Worm (Caenorhabditis elegans) whole organism, late embryonic: ENCODE results near the gene bli-6.

Experiments
- C08G9.2 ChIP-seq: sonication (generic microtip); optimal IDR thresholded peaks from 2 replicates; lab custom pipeline; 2016; ENCODE audit warnings: mild to moderate bottlenecking, missing genetic modification characterization, moderate library complexity, missing compliant biosample characterization
- T23F11.4 ChIP-seq: fragments of 200-800 bp; sonication (Bioruptor generic); optimal IDR thresholded peaks from 2 replicates; lab custom pipeline; 2018; ENCODE audit warnings: mild to moderate bottlenecking, missing genetic modification characterization, missing compliant biosample characterization
- Y22D7AL.16 ChIP-seq: sonication (generic microtip); optimal IDR thresholded peaks from 2 replicates; lab custom pipeline; 2016; ENCODE audit warnings: missing genetic modification characterization, missing compliant biosample characterization
- ahr-1 ChIP-seq: sonication (generic microtip); optimal IDR thresholded peaks from 2 replicates; lab custom pipeline; 2016; ENCODE audit warnings: missing genetic modification characterization, missing compliant biosample characterization
- ama-1 ChIP-seq: fragments of 150-350 bp; optimal IDR thresholded peaks from 2 replicates; lab custom pipeline; 2014
- ceh-18 ChIP-seq: sonication (generic microtip); optimal IDR thresholded peaks from 2 replicates; lab custom pipeline; 2016; ENCODE audit warnings: missing genetic modification characterization, missing compliant biosample characterization
- ceh-2 ChIP-seq: sonication (generic microtip); optimal IDR thresholded peaks from 2 replicates; lab custom pipeline; 2016; ENCODE audit warnings: missing genotype, missing genetic modification characterization, missing compliant biosample characterization
- ceh-31 ChIP-seq: sonication (generic microtip); optimal IDR thresholded peaks from 2 replicates; lab custom pipeline; 2016; ENCODE audit warnings: missing genetic modification characterization, missing compliant biosample characterization
- ceh-34 ChIP-seq: sonication (generic microtip); optimal IDR thresholded peaks from 2 replicates; lab custom pipeline; 2016; ENCODE audit warnings: mild to moderate bottlenecking, missing genetic modification characterization, missing compliant biosample characterization
- ceh-48 ChIP-seq: sonication (generic microtip); optimal IDR thresholded peaks from 2 replicates; lab custom pipeline; 2016; ENCODE audit warnings: missing genetic modification characterization, inconsistent platforms, missing compliant biosample characterization
- ceh-6 ChIP-seq: fragments of 200-800 bp; sonication (Bioruptor generic); optimal IDR thresholded peaks from 2 replicates; lab custom pipeline; 2018; ENCODE audit warnings: mild to moderate bottlenecking, missing genetic modification characterization, missing compliant biosample characterization
- elt-4 ChIP-seq: sonication (generic microtip); optimal IDR thresholded peaks from 2 replicates; lab custom pipeline; 2016; ENCODE audit warnings: missing genetic modification characterization, missing compliant biosample characterization
- fkh-10 ChIP-seq: fragments of 150-350 bp; optimal IDR thresholded peaks from 2 replicates; lab custom pipeline; 2014; ENCODE audit warnings: missing biosample characterization, missing genetic modification reagents, missing genetic modification characterization
- fkh-6 ChIP-seq: sonication (generic microtip); optimal IDR thresholded peaks from 2 replicates; lab custom pipeline; 2016; ENCODE audit warnings: missing genetic modification characterization, missing compliant biosample characterization
- hlh-15 ChIP-seq: sonication (generic microtip); optimal IDR thresholded peaks from 2 replicates; lab custom pipeline; 2016; ENCODE audit warnings: missing genetic modification characterization, missing compliant biosample characterization
- hlh-6 ChIP-seq: sonication (generic microtip); optimal IDR thresholded peaks from 2 replicates; lab custom pipeline; 2016; ENCODE audit warnings: missing genotype, missing genetic modification characterization, missing compliant biosample characterization
- mec-3 ChIP-seq: sonication (generic microtip); optimal IDR thresholded peaks from 2 replicates; lab custom pipeline; 2016; ENCODE audit warnings: borderline replicate concordance, missing genetic modification characterization, missing compliant biosample characterization
- nfya-1 ChIP-seq: sonication (generic microtip); optimal IDR thresholded peaks from 2 replicates; lab custom pipeline; 2017; ENCODE audit warnings: missing genetic modification characterization, mild to moderate bottlenecking, missing compliant biosample characterization, antibody characterized with exemption, moderate library complexity
- odd-2 ChIP-seq: sonication (generic microtip); optimal IDR thresholded peaks from 2 replicates; lab custom pipeline; 2017; ENCODE audit warnings: antibody characterized with exemption, mild to moderate bottlenecking, missing genetic modification characterization, missing compliant biosample characterization
- pat-9 ChIP-seq: fragments of 200-800 bp; sonication (Bioruptor generic); optimal IDR thresholded peaks from 2 replicates; lab custom pipeline; 2018; ENCODE audit warnings: mild to moderate bottlenecking, missing genetic modification characterization, moderate library complexity, missing compliant biosample characterization
- pha-2 ChIP-seq: sonication (generic microtip); optimal IDR thresholded peaks from 2 replicates; lab custom pipeline; 2017; ENCODE audit warnings: mild to moderate bottlenecking, missing genetic modification characterization, missing compliant biosample characterization
- pha-4 ChIP-seq: fragments of 150-350 bp; optimal IDR thresholded peaks from 2 replicates; lab custom pipeline; 2018; ENCODE audit warnings: missing biosample characterization, missing genetic modification reagents, missing genetic modification characterization
- ref-2 ChIP-seq: sonication (generic microtip); optimal IDR thresholded peaks from 2 replicates; lab custom pipeline; 2016; ENCODE audit warnings: missing genetic modification characterization, missing compliant biosample characterization
- rnt-1 ChIP-seq: sonication (generic microtip); optimal IDR thresholded peaks from 2 replicates; lab custom pipeline; 2016; ENCODE audit warnings: missing genetic modification characterization, missing compliant biosample characterization
- sdc-2 ChIP-seq: sonication (generic microtip); optimal IDR thresholded peaks from 2 replicates; lab custom pipeline; 2016; ENCODE audit warnings: missing genotype, missing genetic modification characterization, missing compliant biosample characterization
- sox-4 ChIP-seq: sonication (generic microtip); optimal IDR thresholded peaks from 2 replicates; lab custom pipeline; 2017; ENCODE audit warnings: mild to moderate bottlenecking, missing genetic modification characterization, inconsistent platforms, missing compliant biosample characterization
- syd-9 ChIP-seq: sonication (generic microtip); optimal IDR thresholded peaks from 2 replicates; lab custom pipeline; 2016; ENCODE audit warnings: mild to moderate bottlenecking, missing genetic modification characterization, moderate library complexity, missing compliant biosample characterization
- unc-3 ChIP-seq, 2 experiments: fragments of 200-800 bp in 1 of 2; sonication (Bioruptor generic) in 1 of 2; sonication (generic microtip) in 1 of 2; conservative IDR thresholded peaks in 1 of 2; optimal IDR thresholded peaks in 1 of 2; 2 replicates each; pipeline versions ENCODE4 v1.3.6 to Lab custom; 2016 to 2022; ENCODE audit warnings: missing compliant biosample characterization in 2 of 2, missing genetic modification characterization in 2 of 2, missing genetic modification reagents in 1 of 2
- unc-42 ChIP-seq: sonication (generic microtip); optimal IDR thresholded peaks from 2 replicates; lab custom pipeline; 2016; ENCODE audit warnings: missing genotype, missing genetic modification characterization, missing compliant biosample characterization
- unc-55 ChIP-seq: sonication (generic microtip); optimal IDR thresholded peaks from 2 replicates; lab custom pipeline; 2017; ENCODE audit warnings: missing biosample characterization, missing genetic modification reagents, missing genetic modification characterization
- unc-86 ChIP-seq: sonication (generic microtip); optimal IDR thresholded peaks from 2 replicates; lab custom pipeline; 2016; ENCODE audit warnings: missing genetic modification characterization, missing compliant biosample characterization
- zip-5 ChIP-seq: sonication (generic microtip); optimal IDR thresholded peaks from 2 replicates; lab custom pipeline; 2016; ENCODE audit warnings: missing genetic modification characterization, missing compliant biosample characterization

bli-6 gene

DNA sequence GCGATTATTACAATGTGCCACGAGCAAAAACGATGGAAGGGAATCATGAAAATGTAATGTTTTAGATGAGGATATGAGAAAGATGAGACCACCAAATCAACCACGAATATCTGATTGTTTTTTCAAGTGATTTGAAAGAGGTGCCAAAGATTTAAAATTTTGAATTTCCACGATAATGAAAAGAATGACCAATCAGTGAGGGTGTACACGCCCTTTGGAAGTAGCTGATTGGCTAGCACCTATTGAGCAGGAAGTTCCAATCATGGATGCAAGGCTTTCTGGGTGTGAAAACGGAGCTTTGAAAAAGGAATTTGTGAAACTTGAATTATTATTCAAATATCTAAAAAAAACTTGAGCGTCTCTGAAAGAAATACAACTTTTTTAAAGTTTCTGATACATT, 14.7 kb downstream of the bli-6 start:
- TF ChIP-seq nfya-1 (peak; percentile 55), C08G9.2 (tag; lab: Kevin White, UChicago) (no peak)

DNA sequence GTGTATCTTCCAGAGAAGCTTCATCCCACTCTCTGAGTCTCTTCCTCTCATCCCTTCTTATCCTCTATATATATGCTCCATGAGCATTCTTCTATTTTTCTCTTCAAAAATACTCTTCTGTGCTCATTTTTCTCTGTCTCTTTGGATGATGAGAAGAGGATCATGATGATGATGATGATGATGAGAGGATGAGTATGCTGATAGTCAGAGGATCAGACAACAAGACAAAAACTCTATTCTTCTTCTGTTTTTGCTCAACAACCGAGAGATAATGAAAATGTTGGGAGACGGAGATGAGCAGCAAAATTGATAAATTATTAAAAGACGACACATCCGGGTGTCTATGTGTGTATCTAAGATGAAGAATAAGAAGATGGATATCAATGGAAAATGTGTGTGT, 16.5 kb downstream of the bli-6 start:
- TF ChIP-seq T23F11.4 (GFP tag; lab: Kevin White, UChicago) (no peak), unc-3 (GFP tag; conservative IDR thresholded peaks at IDR 0.05; lab: Robert Waterston, UW) (no peak), unc-3 (tag; optimal IDR thresholded peaks at IDR 0.05; lab: Kevin White, UChicago) (no peak), rnt-1 (tag; lab: Kevin White, UChicago) (no peak), ceh-18 (tag; lab: Kevin White, UChicago) (peak; percentile 82), ceh-34 (tag; lab: Kevin White, UChicago) (no peak), ceh-6 (GFP tag; lab: Kevin White, UChicago) (no peak), pha-4 (tag; lab: Kevin White, UChicago) (no peak), ceh-31 (tag; lab: Kevin White, UChicago) (no peak), unc-55 (peak; percentile 62), pha-2 (no peak), unc-86 (tag; lab: Kevin White, UChicago) (no peak), mec-3 (no peak), ref-2 (tag; lab: Kevin White, UChicago) (no peak), nfya-1 (peak; percentile 27), hlh-6 (tag; lab: Kevin White, UChicago) (no peak)

DNA sequence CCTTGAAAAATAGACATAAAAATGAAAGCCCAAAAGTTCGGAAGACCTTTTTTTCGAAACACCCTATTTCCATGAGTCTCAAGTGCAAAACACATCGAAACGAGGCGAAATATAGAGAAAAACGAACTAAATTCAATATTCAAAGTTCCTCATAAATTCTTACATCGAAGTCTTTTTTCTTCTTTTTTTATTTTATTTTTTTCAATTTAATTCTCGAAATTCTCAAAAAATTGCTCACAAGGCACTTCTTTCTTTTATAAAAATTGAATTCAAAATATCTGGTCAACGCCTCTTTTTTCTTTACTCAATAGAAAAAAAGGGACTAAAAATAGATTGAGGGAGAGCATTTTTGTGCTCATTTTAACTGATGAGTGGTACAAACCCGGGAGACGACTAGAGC, 18.3 kb downstream of the bli-6 start:
- TF ChIP-seq ceh-2 (tag; lab: Kevin White, UChicago), result no peak
- TF ChIP-seq sox-4 (tag; lab: Kevin White, UChicago), result no peak
- TF ChIP-seq ceh-6 (GFP tag; lab: Kevin White, UChicago), result no peak
- TF ChIP-seq ceh-34 (tag; lab: Kevin White, UChicago), result no peak
- no peak for TF ChIP-seq zip-5 (tag; lab: Kevin White, UChicago)
- TF ChIP-seq pha-2, result no peak
- TF ChIP-seq elt-4 (tag; lab: Kevin White, UChicago), result no peak
- TF ChIP-seq syd-9, result no peak
- no peak for TF ChIP-seq unc-3 (GFP tag; conservative IDR thresholded peaks at IDR 0.05; lab: Robert Waterston, UW)
- no peak for TF ChIP-seq unc-3 (tag; optimal IDR thresholded peaks at IDR 0.05; lab: Kevin White, UChicago)
- no peak for TF ChIP-seq fkh-10 (GFP tag; lab: Kevin White, UChicago)
- TF ChIP-seq C08G9.2 (tag; lab: Kevin White, UChicago), result no peak
- no peak for TF ChIP-seq mec-3
- TF ChIP-seq ahr-1, result no peak

DNA sequence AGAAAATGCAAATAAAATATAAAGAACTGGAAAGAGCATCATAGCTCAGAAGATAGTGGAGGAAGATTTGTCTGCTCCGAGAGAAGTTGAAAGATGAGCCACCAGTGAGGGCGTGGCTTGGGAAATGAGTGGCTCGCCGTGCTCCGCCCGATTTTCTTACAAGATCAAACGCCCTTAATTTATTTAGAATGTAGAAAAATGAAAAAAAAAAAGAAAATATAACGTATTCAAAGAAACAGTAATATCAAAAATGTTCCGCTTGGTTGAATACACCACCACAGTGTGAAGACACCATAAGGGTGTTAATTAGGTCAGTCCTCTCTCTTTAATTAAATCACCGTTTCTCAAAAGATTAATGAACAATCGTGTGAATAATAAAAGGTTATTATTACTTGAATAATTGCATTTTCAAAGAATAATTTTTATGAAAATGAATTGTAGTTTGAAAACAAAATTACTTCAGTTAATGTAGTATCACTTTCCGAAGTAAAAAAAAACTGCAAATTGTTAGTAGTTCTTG, 25.6 kb downstream of the bli-6 start, which contains the start of gene sfrp-1:
Gene sfrp-1 (minus strand): TSS at position 51 of the 520 bp plus-strand sequence.
- no peak for TF ChIP-seq zip-5 (tag; lab: Kevin White, UChicago)
- peak; percentile 55 for TF ChIP-seq unc-42

DNA sequence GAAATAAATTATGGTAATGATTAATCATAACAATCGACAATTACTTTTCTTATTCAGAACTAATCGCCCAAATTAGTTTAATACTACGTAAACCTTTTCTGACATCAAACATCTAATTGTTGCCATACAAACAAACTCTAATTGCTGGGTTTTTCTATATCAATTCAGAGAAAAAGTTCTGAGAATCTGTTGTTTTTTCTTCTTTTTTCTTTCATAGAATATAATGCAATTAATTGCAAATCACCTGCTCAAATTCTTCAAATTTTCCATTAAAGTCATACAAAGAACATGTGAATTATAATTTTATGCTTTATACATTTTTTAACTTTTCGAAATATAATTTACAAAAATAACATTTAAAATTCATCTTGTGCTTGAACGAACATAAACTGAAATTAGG, 26.5 kb downstream of the bli-6 start:
- no peak for TF ChIP-seq ceh-31 (tag; lab: Kevin White, UChicago)
- no peak for TF ChIP-seq sdc-2 (tag; lab: Kevin White, UChicago)
- TF ChIP-seq ref-2 (tag; lab: Kevin White, UChicago), result no peak
- TF ChIP-seq ama-1, result no peak
- no peak for TF ChIP-seq ceh-48 (tag; lab: Kevin White, UChicago)
- TF ChIP-seq pat-9 (tag; lab: Kevin White, UChicago), result no peak
- no peak for TF ChIP-seq hlh-15 (tag; lab: Kevin White, UChicago)
- no peak for TF ChIP-seq Y22D7AL.16 (tag; lab: Kevin White, UChicago)
- no peak for TF ChIP-seq sox-4 (tag; lab: Kevin White, UChicago)

DNA sequence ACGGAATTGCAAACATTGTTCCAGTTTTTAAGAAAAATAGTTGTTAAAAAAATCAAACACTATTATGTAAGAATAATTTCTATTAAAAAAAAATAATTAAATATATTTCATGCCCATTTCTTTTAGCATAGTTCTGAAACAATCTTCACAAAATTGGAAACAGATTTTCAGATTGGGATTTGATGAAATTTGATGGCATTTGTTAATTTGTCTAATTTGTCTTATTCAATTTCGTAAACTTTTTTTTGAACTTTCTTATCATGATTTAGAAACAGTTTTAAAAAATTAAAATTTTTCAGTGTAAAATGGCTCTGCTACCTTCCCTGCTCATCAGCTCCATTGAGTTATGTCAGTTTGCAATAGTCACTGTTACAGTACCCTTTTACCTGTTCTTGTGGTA, 28.0 kb downstream of the bli-6 start, which contains the start of gene srv-13:
Gene srv-13 (plus strand): TSS at position 301 of the 400 bp plus-strand sequence.
- TF ChIP-seq pha-2, result no peak
- TF ChIP-seq odd-2 (tag; lab: Kevin White, UChicago), result no peak
- TF ChIP-seq fkh-6, result no peak
- TF ChIP-seq, all 69 proteins: peak for 0
